Fruit fly (Drosophila melanogaster) whole organism, pupa: ENCODE results near the gene Or23a.
A peak's percentile ranks its signal among the peaks of the same experiment; 100 is the strongest.

Experiments
- CG10348 ChIP-seq: fragments of 200-800 bp; sonication (Bioruptor generic); IDR thresholded peaks from 2 replicates; pipeline ENCODE4 v1.3.6; 2022; ENCODE audit warnings: missing biosample characterization, missing genetic modification characterization
- CG12605 ChIP-seq: fragments of 200-800 bp; sonication (Bioruptor generic); IDR thresholded peaks from 2 replicates; pipeline ENCODE4 v1.3.6; 2022; ENCODE audit warnings: missing biosample characterization, missing genetic modification characterization
- CG13204 ChIP-seq: fragments of 200-800 bp; sonication (Bioruptor generic); optimal IDR thresholded peaks from 2 replicates; lab custom pipeline; 2018; ENCODE audit warnings: missing biosample characterization, mild to moderate bottlenecking, missing genetic modification characterization, moderate library complexity
- CG14655 ChIP-seq: fragments of 200-800 bp; sonication (Bioruptor generic); optimal IDR thresholded peaks from 3 replicates; lab custom pipeline; 2017; ENCODE audit warnings: mild to moderate bottlenecking, missing biosample characterization, missing genetic modification reagents, missing genetic modification characterization
- CG15710 ChIP-seq: fragments of 200-800 bp; sonication (Bioruptor generic); optimal IDR thresholded peaks from 2 replicates; lab custom pipeline; 2018; ENCODE audit warnings: missing biosample characterization, mild to moderate bottlenecking, missing genetic modification characterization, moderate library complexity
- CG17806 ChIP-seq: fragments of 200-800 bp; sonication (Bioruptor generic); optimal IDR thresholded peaks from 2 replicates; lab custom pipeline; 2018; ENCODE audit warnings: missing biosample characterization, mild to moderate bottlenecking, missing genetic modification characterization, moderate library complexity
- CG32121 ChIP-seq: fragments of 200-800 bp; sonication (Bioruptor generic); IDR thresholded peaks from 2 replicates; pipeline ENCODE4 v1.3.6; 2022; ENCODE audit warnings: missing biosample characterization, missing genetic modification characterization
- CG34367 ChIP-seq: fragments of 200-800 bp; sonication (Bioruptor generic); optimal IDR thresholded peaks from 2 replicates; lab custom pipeline; 2018; ENCODE audit warnings: missing biosample characterization, mild to moderate bottlenecking, missing genetic modification characterization
- CG4496 ChIP-seq: fragments of 200-800 bp; sonication (Bioruptor generic); IDR thresholded peaks from 3 replicates; pipeline ENCODE4 v1.3.6; 2022; ENCODE audit warnings: missing biosample characterization, missing genetic modification characterization
- CG8159 ChIP-seq: fragments of 200-800 bp; sonication (Bioruptor generic); optimal IDR thresholded peaks from 3 replicates; lab custom pipeline; 2018; ENCODE audit warnings: missing biosample characterization, mild to moderate bottlenecking, missing genetic modification characterization, moderate library complexity
- CG8301 ChIP-seq: fragments of 200-800 bp; sonication (Bioruptor generic); optimal IDR thresholded peaks from 2 replicates; lab custom pipeline; 2018; ENCODE audit warnings: missing biosample characterization, mild to moderate bottlenecking, missing genetic modification characterization
- CG9948 ChIP-seq: fragments of 200-800 bp; sonication (Bioruptor generic); optimal IDR thresholded peaks from 2 replicates; lab custom pipeline; 2018; ENCODE audit warnings: missing biosample characterization, mild to moderate bottlenecking, missing genetic modification characterization, moderate library complexity
- D1 ChIP-seq: fragments of 200-800 bp; sonication (Bioruptor generic); optimal IDR thresholded peaks from 2 replicates; lab custom pipeline; 2018; ENCODE audit warnings: missing biosample characterization, mild to moderate bottlenecking, missing genetic modification characterization, moderate library complexity
- EcR ChIP-seq: fragments of 200-800 bp; sonication (Bioruptor generic); optimal IDR thresholded peaks from 3 replicates; lab custom pipeline; 2019; ENCODE audit warnings: missing biosample characterization, missing genetic modification characterization, mild to moderate bottlenecking, moderate library complexity, missing genetic modification reagents
- Ets98B ChIP-seq: fragments of 200-800 bp; sonication (Bioruptor generic); IDR thresholded peaks from 2 replicates; pipeline ENCODE4 v1.3.6; 2022; ENCODE audit warnings: missing biosample characterization, missing genetic modification characterization
- Pif1A ChIP-seq: fragments of 200-800 bp; sonication (Bioruptor generic); optimal IDR thresholded peaks from 3 replicates; lab custom pipeline; 2016; ENCODE audit warnings: missing biosample characterization, missing genetic modification characterization
- Pif1B ChIP-seq: fragments of 200-800 bp; sonication (Bioruptor generic); optimal IDR thresholded peaks from 3 replicates; lab custom pipeline; 2016; ENCODE audit warnings: missing biosample characterization, missing genetic modification characterization
- Snoo ChIP-seq: fragments of 200-800 bp; sonication (Bioruptor generic); optimal IDR thresholded peaks from 3 replicates; lab custom pipeline; 2017; ENCODE audit warnings: missing biosample characterization, mild to moderate bottlenecking, missing genetic modification characterization, inconsistent platforms
- fd96Ca ChIP-seq: fragments of 200-800 bp; sonication (Bioruptor generic); IDR thresholded peaks from 3 replicates; pipeline ENCODE4 v1.3.6; 2022; ENCODE audit warnings: missing biosample characterization, missing genetic modification characterization
- gl ChIP-seq: fragments of 200-800 bp; sonication (Bioruptor generic); optimal IDR thresholded peaks from 2 replicates; lab custom pipeline; 2018; ENCODE audit warnings: missing biosample characterization, mild to moderate bottlenecking, missing genetic modification characterization
- rn ChIP-seq: fragments of 200-800 bp; sonication (Bioruptor generic); IDR thresholded peaks from 2 replicates; pipeline ENCODE4 v1.3.6; 2022; ENCODE audit warnings: missing biosample characterization, missing genetic modification characterization

Gene Or23a

DNA sequence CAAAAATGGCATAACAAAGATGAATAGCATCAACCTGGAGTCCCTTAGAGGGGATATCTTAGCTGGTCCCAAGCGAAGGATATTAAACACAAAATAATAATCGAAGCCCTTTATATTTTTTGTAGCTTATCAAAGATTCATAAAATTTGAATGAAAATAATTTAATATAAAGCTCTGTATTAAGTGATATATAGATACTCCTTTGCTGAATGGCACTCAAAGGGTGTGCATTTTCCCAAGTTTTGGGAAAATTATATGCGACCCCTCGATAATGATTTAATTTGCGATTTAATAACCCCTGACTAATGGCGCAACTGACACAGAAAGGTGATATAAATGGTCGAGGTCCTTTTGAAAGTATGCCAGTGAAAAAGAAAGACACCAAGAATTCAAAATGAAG is at the start of gene Or23a:
TSS of gene Or23a (plus strand) at position 301 of the 400 bp plus-strand sequence.
- TF ChIP-seq Pif1A (GFP tag; lab: Kevin White, UChicago), result no peak
- TF ChIP-seq CG17806 (tag; lab: Kevin White, UChicago), result no peak
- no peak for TF ChIP-seq EcR
- TF ChIP-seq CG4496 (GFP tag; lab: Robert Waterston, UW), result no peak
- TF ChIP-seq CG15710 (tag; lab: Kevin White, UChicago), result no peak
- TF ChIP-seq CG8301, result no peak
- no peak for TF ChIP-seq D1 (tag; lab: Kevin White, UChicago)
- TF ChIP-seq Snoo (tag; lab: Kevin White, UChicago), result no peak
- TF ChIP-seq CG32121 (GFP tag; lab: Robert Waterston, UW), result no peak
- TF ChIP-seq Ets98B (GFP tag; lab: Robert Waterston, UW), result no peak
- no peak for TF ChIP-seq fd96Ca (GFP tag; lab: Robert Waterston, UW)
- no peak for TF ChIP-seq CG8159 (tag; lab: Kevin White, UChicago)
- TF ChIP-seq CG10348 (GFP tag; lab: Robert Waterston, UW), result no peak
- TF ChIP-seq CG9948 (tag; lab: Kevin White, UChicago), result no peak

DNA sequence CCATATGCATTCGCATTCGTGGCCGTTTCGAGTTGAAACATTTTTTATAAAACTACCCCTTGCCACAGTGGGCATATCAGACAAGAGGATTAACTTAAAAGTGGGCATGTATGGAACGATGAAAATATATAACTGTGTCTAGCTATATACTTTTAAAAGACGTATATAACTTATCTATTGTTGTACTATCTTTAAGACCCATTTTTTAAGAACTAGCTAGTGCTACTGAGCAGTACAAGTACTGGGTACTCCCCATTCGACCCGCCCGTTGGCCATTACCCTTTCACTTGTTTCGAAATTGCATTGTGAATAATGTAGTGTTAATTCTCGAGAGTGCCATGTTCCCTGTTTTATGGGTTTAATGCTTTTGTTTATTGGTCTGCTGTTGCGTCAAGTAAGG is 47.1 kb upstream of the Or23a start:
- TF ChIP-seq CG8159 (tag; lab: Kevin White, UChicago) (peak; percentile 35), rn (GFP tag; lab: Robert Waterston, UW) (no peak), CG9948 (tag; lab: Kevin White, UChicago) (no peak), CG10348 (GFP tag; lab: Robert Waterston, UW) (no peak)
- TF ChIP-seq, all 21 proteins: peak for 1

- TF ChIP-seq gl (no peak), Snoo (tag; lab: Kevin White, UChicago) (no peak), CG8159 (tag; lab: Kevin White, UChicago) (no peak), CG10348 (GFP tag; lab: Robert Waterston, UW) (no peak), Pif1A (GFP tag; lab: Kevin White, UChicago) (no peak), CG13204 (GFP tag; lab: Kevin White, UChicago) (no peak), CG8301 (no peak), EcR (no peak), CG12605 (no peak), Ets98B (GFP tag; lab: Robert Waterston, UW) (no peak), CG17806 (tag; lab: Kevin White, UChicago) (no peak), CG34367 (tag; lab: Kevin White, UChicago) (no peak), CG32121 (GFP tag; lab: Robert Waterston, UW) (no peak), D1 (tag; lab: Kevin White, UChicago) (no peak), CG9948 (tag; lab: Kevin White, UChicago) (no peak), fd96Ca (GFP tag; lab: Robert Waterston, UW) (no peak)
Measured at dm6 chr2L:2609694-2610093, 44.2 kb upstream of the Or23a start, which contains the start of gene CG15395. TSS of gene CG15395 (plus strand) at chr2L:2609994.

DNA sequence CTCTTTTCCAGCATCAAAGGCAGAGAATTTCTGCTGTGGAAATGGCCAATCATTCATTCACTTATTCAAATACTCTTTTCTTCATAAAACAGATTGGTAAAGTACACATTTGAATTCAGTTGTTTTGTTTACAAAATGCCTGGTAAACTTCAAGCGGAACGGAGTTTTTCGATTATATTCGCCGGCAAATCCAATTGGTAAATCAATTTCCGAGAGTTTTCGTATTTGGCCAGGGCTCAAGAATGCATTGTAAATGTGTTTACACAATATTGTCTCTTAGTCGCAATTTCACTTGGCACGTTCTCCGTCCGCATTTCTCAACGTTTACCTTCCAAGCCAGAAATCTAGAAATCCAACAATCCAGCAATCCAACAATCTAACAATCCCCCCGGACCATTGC is 34.0 kb upstream of the Or23a start, which contains the start of gene CG43403:
TSS of gene CG43403 (plus strand) at position 301 of the 400 bp plus-strand sequence.
- TF ChIP-seq D1 (tag; lab: Kevin White, UChicago) (no peak), CG10348 (GFP tag; lab: Robert Waterston, UW) (no peak), CG8301 (no peak), CG13204 (GFP tag; lab: Kevin White, UChicago) (no peak), rn (GFP tag; lab: Robert Waterston, UW) (no peak), EcR (no peak), Pif1A (GFP tag; lab: Kevin White, UChicago) (no peak), CG32121 (GFP tag; lab: Robert Waterston, UW) (no peak), CG15710 (tag; lab: Kevin White, UChicago) (no peak), CG14655 (no peak), fd96Ca (GFP tag; lab: Robert Waterston, UW) (no peak), CG8159 (tag; lab: Kevin White, UChicago) (no peak)

dm6 chr2L:2623947-2624346 is 29.9 kb upstream of the Or23a start:
- TF ChIP-seq CG12605 (no peak), Pif1B (GFP tag; lab: Kevin White, UChicago) (no peak), D1 (tag; lab: Kevin White, UChicago) (no peak), CG32121 (GFP tag; lab: Robert Waterston, UW) (no peak), CG13204 (GFP tag; lab: Kevin White, UChicago) (no peak), Pif1A (GFP tag; lab: Kevin White, UChicago) (no peak), CG17806 (tag; lab: Kevin White, UChicago) (no peak), CG15710 (tag; lab: Kevin White, UChicago) (no peak), fd96Ca (GFP tag; lab: Robert Waterston, UW) (no peak)

- no peak for TF ChIP-seq CG8301
- TF ChIP-seq gl, result no peak
- no peak for TF ChIP-seq CG4496 (GFP tag; lab: Robert Waterston, UW)
- TF ChIP-seq Snoo (tag; lab: Kevin White, UChicago), result no peak
- TF ChIP-seq, all 21 proteins: peak for 0
Measured at dm6 chr2L:2627507-2627906, 26.3 kb upstream of the Or23a start.

DNA sequence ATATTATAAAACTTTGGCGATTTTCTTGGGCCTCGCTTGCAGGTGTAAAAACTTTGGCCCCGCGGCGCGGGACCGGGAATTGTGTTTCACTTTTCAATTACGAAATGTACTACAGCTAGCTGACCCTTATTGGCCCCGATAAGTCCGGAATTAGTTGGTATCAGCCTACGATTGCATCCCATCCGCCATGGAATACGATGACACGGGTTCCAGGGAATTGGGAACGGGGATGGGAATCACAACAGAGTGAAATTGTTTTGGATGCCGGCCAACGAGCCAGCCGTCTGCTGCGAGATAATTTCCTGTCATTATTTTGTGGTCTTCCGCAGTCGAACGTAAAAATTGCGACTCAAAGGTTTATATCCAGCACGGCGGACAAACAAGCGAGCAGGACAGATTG is 25.1 kb upstream of the Or23a start:
- no peak for TF ChIP-seq D1 (tag; lab: Kevin White, UChicago)
- no peak for TF ChIP-seq CG4496 (GFP tag; lab: Robert Waterston, UW)
- TF ChIP-seq Pif1B (GFP tag; lab: Kevin White, UChicago), result no peak
- TF ChIP-seq CG34367 (tag; lab: Kevin White, UChicago), result no peak
- TF ChIP-seq Snoo (tag; lab: Kevin White, UChicago), result no peak
- no peak for TF ChIP-seq CG8159 (tag; lab: Kevin White, UChicago)
